Fruit fly (Drosophila melanogaster) whole organism, embryonic: Measurements from ENCODE around the gene CG6356.

Experiments
- B-H2 ChIP-seq: fragments of 200-800 bp; sonication (Bioruptor generic); optimal IDR thresholded peaks from 2 replicates; lab custom pipeline; 2018; ENCODE audit warnings: missing biosample characterization, mild to moderate bottlenecking, missing genetic modification characterization
- CG11085 ChIP-seq: fragments of 200-800 bp; sonication (Bioruptor generic); IDR thresholded peaks from 2 replicates; pipeline ENCODE4 v1.3.6; 2022; ENCODE audit warnings: missing biosample characterization, missing genetic modification characterization
- CG11723 ChIP-seq: fragments of 200-800 bp; sonication (Bioruptor generic); optimal IDR thresholded peaks from 2 replicates; lab custom pipeline; 2017; ENCODE audit warnings: missing biosample characterization, mild to moderate bottlenecking, missing genetic modification characterization
- CG13296 ChIP-seq: fragments of 200-800 bp; sonication (Bioruptor generic); optimal IDR thresholded peaks from 3 replicates; lab custom pipeline; 2018; ENCODE audit warnings: missing biosample characterization, mild to moderate bottlenecking, missing genetic modification characterization
- CG14965 ChIP-seq: fragments of 200-800 bp; sonication (Bioruptor generic); optimal IDR thresholded peaks from 2 replicates; lab custom pipeline; 2016; ENCODE audit warnings: missing biosample characterization, missing genetic modification characterization, borderline replicate concordance
- CG17802 ChIP-seq: fragments of 200-800 bp; sonication (Bioruptor generic); optimal IDR thresholded peaks from 2 replicates; lab custom pipeline; 2018; ENCODE audit warnings: missing biosample characterization, mild to moderate bottlenecking, missing genetic modification characterization, moderate library complexity
- CG18262 ChIP-seq: fragments of 200-800 bp; optimal IDR thresholded peaks from 3 replicates; lab custom pipeline; 2019; ENCODE audit warnings: missing biosample characterization, mild to moderate bottlenecking, missing genetic modification characterization, moderate library complexity
- CG2202 ChIP-seq: fragments of 200-800 bp; sonication (Bioruptor generic); optimal IDR thresholded peaks from 2 replicates; lab custom pipeline; 2018; ENCODE audit warnings: missing biosample characterization, mild to moderate bottlenecking, missing genetic modification characterization
- CG5953 ChIP-seq: fragments of 200-800 bp; sonication (Bioruptor generic); IDR thresholded peaks from 2 replicates; pipeline ENCODE4 v1.3.6; 2022; ENCODE audit warnings: missing biosample characterization, missing genetic modification characterization
- CG7357 ChIP-seq: fragments of 200-800 bp; sonication (Bioruptor generic); IDR thresholded peaks from 3 replicates; pipeline ENCODE4 v1.3.6; 2022; ENCODE audit warnings: missing biosample characterization, missing genetic modification characterization
- CG8281 ChIP-seq: fragments of 200-800 bp; sonication (Bioruptor generic); optimal IDR thresholded peaks from 2 replicates; lab custom pipeline; 2018; ENCODE audit warnings: missing biosample characterization, mild to moderate bottlenecking, missing genetic modification characterization, moderate library complexity
- CHES-1-like ChIP-seq: fragments of 200-800 bp; sonication (Bioruptor generic); optimal IDR thresholded peaks from 2 replicates; lab custom pipeline; 2016; ENCODE audit warnings: missing biosample characterization, missing genetic modification characterization
- D19B ChIP-seq: fragments of 200-800 bp; sonication (Bioruptor generic); optimal IDR thresholded peaks from 2 replicates; lab custom pipeline; 2017; ENCODE audit warnings: missing biosample characterization, mild to moderate bottlenecking, missing genetic modification characterization
- Deaf1 ChIP-seq: fragments of 200-800 bp; optimal IDR thresholded peaks from 3 replicates; lab custom pipeline; 2019; ENCODE audit warnings: missing biosample characterization, mild to moderate bottlenecking, missing genetic modification characterization, moderate library complexity
- Dip3 ChIP-seq: fragments of 200-800 bp; sonication (Bioruptor generic); optimal IDR thresholded peaks from 3 replicates; lab custom pipeline; 2016; ENCODE audit warnings: missing biosample characterization, missing genetic modification characterization
- Doc3 ChIP-seq: fragments of 200-800 bp; sonication (Bioruptor generic); IDR thresholded peaks from 3 replicates; pipeline ENCODE4 v1.3.6; 2022; ENCODE audit warnings: missing biosample characterization, missing genetic modification characterization; ENCODE audit not compliant: partially characterized antibody
- E2f1 ChIP-seq: fragments of 200-800 bp; sonication (Bioruptor generic); IDR thresholded peaks from 2 replicates; pipeline ENCODE4 v1.3.6; 2022; ENCODE audit warnings: missing biosample characterization, missing genetic modification characterization
- ERR ChIP-seq: fragments of 200-800 bp; sonication (Bioruptor generic); optimal IDR thresholded peaks from 2 replicates; lab custom pipeline; 2016; ENCODE audit warnings: missing biosample characterization, missing genetic modification characterization
- Ets65A ChIP-seq: fragments of 200-800 bp; sonication (Bioruptor generic); peaks from one replicate; lab custom pipeline; 2016; ENCODE audit warnings: missing biosample characterization, missing genetic modification characterization
- Fer1 ChIP-seq: fragments of 200-800 bp; sonication (Bioruptor generic); optimal IDR thresholded peaks from 2 replicates; lab custom pipeline; 2017; ENCODE audit warnings: missing biosample characterization, mild to moderate bottlenecking, missing genetic modification characterization
- GATAe ChIP-seq: fragments of 200-800 bp; sonication (Bioruptor generic); conservative IDR thresholded peaks from 2 replicates; pipeline ENCODE4 v1.3.6; 2022; ENCODE audit warnings: missing biosample characterization, missing genetic modification characterization
- Hsf ChIP-seq: fragments of 200-800 bp; sonication (Bioruptor generic); optimal IDR thresholded peaks from 3 replicates; lab custom pipeline; 2016; ENCODE audit warnings: missing biosample characterization, missing genetic modification characterization
- Lpt ChIP-seq: fragments of >200 bp; optimal IDR thresholded peaks from 2 replicates; lab custom pipeline; 2018; ENCODE audit warnings: missing biosample characterization, missing genetic modification characterization
- Meics ChIP-seq: fragments of 200-800 bp; sonication (Bioruptor generic); optimal IDR thresholded peaks from 2 replicates; lab custom pipeline; 2017; ENCODE audit warnings: missing biosample characterization, mild to moderate bottlenecking, missing genetic modification characterization
- Mrtf ChIP-seq: fragments of 200-800 bp; sonication (Bioruptor generic); IDR thresholded peaks from 3 replicates; pipeline ENCODE4 v1.3.6; 2022; ENCODE audit warnings: missing biosample characterization, missing genetic modification characterization
- PHDP ChIP-seq: fragments of 200-800 bp; sonication (Bioruptor generic); optimal IDR thresholded peaks from 3 replicates; lab custom pipeline; 2018; ENCODE audit warnings: missing biosample characterization, mild to moderate bottlenecking, missing genetic modification characterization, moderate library complexity
- Scr ChIP-seq: fragments of 200-800 bp; sonication (Bioruptor generic); IDR thresholded peaks from 2 replicates; pipeline ENCODE4 v1.3.6; 2022; ENCODE audit warnings: missing biosample characterization, missing genetic modification characterization; ENCODE audit not compliant: partially characterized antibody
- Sin3A ChIP-seq: fragments of >200 bp; optimal IDR thresholded peaks from 2 replicates; lab custom pipeline; 2018
- Sry-β ChIP-seq: fragments of 200-800 bp; sonication (Bioruptor generic); optimal IDR thresholded peaks from 2 replicates; lab custom pipeline; 2018; ENCODE audit warnings: missing biosample characterization, mild to moderate bottlenecking, missing genetic modification characterization, moderate library complexity
- YL-1 ChIP-seq: fragments of 200-800 bp; sonication (Bioruptor generic); optimal IDR thresholded peaks from 3 replicates; lab custom pipeline; 2017; ENCODE audit warnings: missing biosample characterization, mild to moderate bottlenecking, missing genetic modification characterization
- br ChIP-seq: fragments of >200 bp; optimal IDR thresholded peaks from 2 replicates; lab custom pipeline; 2017
- cad ChIP-seq: fragments of >200 bp; optimal IDR thresholded peaks from 2 replicates; lab custom pipeline; 2017; ENCODE audit warnings: missing biosample characterization, missing genetic modification characterization
- caup ChIP-seq: fragments of 200-800 bp; sonication (Bioruptor generic); optimal IDR thresholded peaks from 3 replicates; lab custom pipeline; 2017; ENCODE audit warnings: missing biosample characterization, mild to moderate bottlenecking, missing genetic modification characterization, moderate library complexity; ENCODE audit not compliant: severe bottlenecking
- cg ChIP-seq: fragments of 200-800 bp; sonication (Bioruptor generic); optimal IDR thresholded peaks from 3 replicates; lab custom pipeline; 2019; ENCODE audit warnings: missing biosample characterization, mild to moderate bottlenecking, missing genetic modification characterization, moderate library complexity
- disco-r ChIP-seq: fragments of 200-800 bp; sonication (Bioruptor generic); optimal IDR thresholded peaks from 2 replicates; lab custom pipeline; 2016; ENCODE audit warnings: missing biosample characterization, missing genetic modification characterization
- ewg ChIP-seq: fragments of 200-800 bp; sonication (Bioruptor generic); optimal IDR thresholded peaks from 3 replicates; lab custom pipeline; 2017; ENCODE audit warnings: mild to moderate bottlenecking, missing biosample characterization, missing genetic modification reagents, missing genetic modification characterization
- eyg ChIP-seq: fragments of 200-800 bp; sonication (Bioruptor generic); optimal IDR thresholded peaks from 3 replicates; lab custom pipeline; 2016; ENCODE audit warnings: missing biosample characterization, missing genetic modification characterization
- fd102C ChIP-seq: fragments of 200-800 bp; sonication (Bioruptor generic); optimal IDR thresholded peaks from 2 replicates; lab custom pipeline; 2018; ENCODE audit warnings: missing biosample characterization, mild to moderate bottlenecking, missing genetic modification characterization, moderate library complexity
- gcm ChIP-seq: fragments of 200-800 bp; sonication (Bioruptor generic); optimal IDR thresholded peaks from 2 replicates; lab custom pipeline; 2019; ENCODE audit warnings: missing biosample characterization, mild to moderate bottlenecking, missing genetic modification characterization, moderate library complexity
- inv ChIP-seq: fragments of 200-800 bp; sonication (Bioruptor generic); IDR thresholded peaks from 2 replicates; pipeline ENCODE4 v1.3.6; 2022; ENCODE audit warnings: missing biosample characterization, missing genetic modification characterization; ENCODE audit not compliant: partially characterized antibody
- ken ChIP-seq: fragments of 200-800 bp; sonication (Bioruptor generic); IDR thresholded peaks from 3 replicates; pipeline ENCODE4 v1.3.6; 2022; ENCODE audit warnings: missing biosample characterization, missing genetic modification characterization
- lbe ChIP-seq: fragments of 200-800 bp; sonication (Bioruptor generic); optimal IDR thresholded peaks from 2 replicates; lab custom pipeline; 2016; ENCODE audit warnings: missing biosample characterization, mild to moderate bottlenecking, missing genetic modification characterization
- pros ChIP-seq: fragments of 200-800 bp; sonication (Bioruptor generic); optimal IDR thresholded peaks from 3 replicates; lab custom pipeline; 2019; ENCODE audit warnings: missing biosample characterization, mild to moderate bottlenecking, missing genetic modification characterization, moderate library complexity
- sd ChIP-seq: fragments of 200-800 bp; sonication (Bioruptor generic); optimal IDR thresholded peaks from 3 replicates; lab custom pipeline; 2018; ENCODE audit warnings: missing biosample characterization, mild to moderate bottlenecking, missing genetic modification characterization, moderate library complexity
- sens ChIP-seq: fragments of 200-800 bp; sonication (Bioruptor generic); peaks from one replicate; lab custom pipeline; 2016; ENCODE audit warnings: missing biosample characterization, missing genetic modification characterization
- sna ChIP-seq: fragments of 200-800 bp; sonication (Bioruptor generic); IDR thresholded peaks from 2 replicates; pipeline ENCODE4 v1.3.6; 2022; ENCODE audit warnings: missing biosample characterization, missing genetic modification characterization; ENCODE audit not compliant: partially characterized antibody
- tio ChIP-seq: fragments of 200-800 bp; sonication (Bioruptor generic); optimal IDR thresholded peaks from 2 replicates; lab custom pipeline; 2017; ENCODE audit warnings: missing biosample characterization, missing genetic modification characterization, inconsistent platforms
- tx ChIP-seq: fragments of 200-800 bp; sonication (Bioruptor generic); optimal IDR thresholded peaks from 2 replicates; lab custom pipeline; 2016; ENCODE audit warnings: missing biosample characterization, missing genetic modification characterization
- vvl ChIP-seq: fragments of 200-800 bp; sonication (Bioruptor generic); IDR thresholded peaks from 2 replicates; pipeline ENCODE4 v1.3.6; 2022; ENCODE audit warnings: missing biosample characterization, missing genetic modification characterization
- zen ChIP-seq: fragments of 200-800 bp; sonication (Bioruptor generic); optimal IDR thresholded peaks from 3 replicates; lab custom pipeline; 2018; ENCODE audit warnings: missing biosample characterization, mild to moderate bottlenecking, missing genetic modification characterization, moderate library complexity

Gene CG6356

dm6 chr3R:24259278-24260040 is 24.3 kb upstream of the CG6356 start (continued):
- peak; percentile 47 for TF ChIP-seq YL-1
- peak; percentile 98 for TF ChIP-seq sens (GFP tag; lab: Kevin White, UChicago)
- peak; percentile 84 for TF ChIP-seq tio
- TF ChIP-seq Meics (GFP tag; lab: Kevin White, UChicago) = peak; percentile 94
- TF ChIP-seq Scr (GFP tag; lab: Robert Waterston, UW) = no peak
- TF ChIP-seq Sin3A (lab: Kevin White, UChicago) = no peak
- peak; percentile 89 for TF ChIP-seq CHES-1-like
- TF ChIP-seq CG2202 (tag; lab: Kevin White, UChicago) = peak; percentile 60
- TF ChIP-seq fd102C (GFP tag; lab: Kevin White, UChicago) = peak; percentile 86
- peak; percentile 78 for TF ChIP-seq CG17802 (tag; lab: Kevin White, UChicago)
- no peak for TF ChIP-seq br (lab: Kevin White, UChicago)
- peak; percentile 77 for TF ChIP-seq gcm (GFP tag; lab: Kevin White, UChicago)
- peak; percentile 76 for TF ChIP-seq D19B
- peak; percentile 86 for TF ChIP-seq GATAe (GFP tag; lab: Robert Waterston, UW)
- peak; percentile 89 for TF ChIP-seq ERR (GFP tag; lab: Kevin White, UChicago)
- TF ChIP-seq CG8281 (tag; lab: Kevin White, UChicago) = peak; percentile 99
- TF ChIP-seq caup (GFP tag; lab: Kevin White, UChicago) = peak; percentile 87
- TF ChIP-seq eyg (GFP tag; lab: Kevin White, UChicago) = peak; percentile 69
- peak; percentile 37 for TF ChIP-seq Sry-β (GFP tag; lab: Kevin White, UChicago)
- TF ChIP-seq inv (GFP tag; lab: Robert Waterston, UW) = no peak
- TF ChIP-seq ewg = peak; percentile 82
- peak; percentile 73 for TF ChIP-seq CG7357
- no peak for TF ChIP-seq sna
- peak; percentile 85 for TF ChIP-seq E2f1 (GFP tag; lab: Robert Waterston, UW)
- TF ChIP-seq vvl (GFP tag; lab: Robert Waterston, UW) = peak; percentile 94
- peak; percentile 77 for TF ChIP-seq zen (tag; lab: Kevin White, UChicago)
- TF ChIP-seq PHDP (tag; lab: Kevin White, UChicago) = peak; percentile 88
- peak; percentile 89 for TF ChIP-seq Fer1
- TF ChIP-seq B-H2 = no peak
- no peak for TF ChIP-seq Lpt
- TF ChIP-seq Doc3 (GFP tag; lab: Robert Waterston, UW) = no peak
- peak; percentile 95 for TF ChIP-seq Dip3 (GFP tag; lab: Kevin White, UChicago)
- TF ChIP-seq sd = peak; percentile 56
- TF ChIP-seq pros = peak; percentile 53
- TF ChIP-seq CG11085 (GFP tag; lab: Robert Waterston, UW) = peak; percentile 77
- TF ChIP-seq Mrtf = peak; percentile 88
- peak; percentile 39 for TF ChIP-seq Deaf1
- peak; percentile 80 for TF ChIP-seq CG5953 (GFP tag; lab: Robert Waterston, UW)
- TF ChIP-seq Hsf (GFP tag; lab: Kevin White, UChicago) = peak; percentile 92
- TF ChIP-seq CG11723 (GFP tag; lab: Kevin White, UChicago) = peak; percentile 84
- TF ChIP-seq CG14965 (GFP tag; lab: Kevin White, UChicago) = no peak
- TF ChIP-seq CG18262 (tag; lab: Kevin White, UChicago) = peak; percentile 91
- peak; percentile 88 for TF ChIP-seq tx
- peak; percentile 83 for TF ChIP-seq lbe (GFP tag; lab: Kevin White, UChicago)
- no peak for TF ChIP-seq cg (GFP tag; lab: Kevin White, UChicago)
- peak; percentile 81 for TF ChIP-seq CG13296 (GFP tag; lab: Kevin White, UChicago)
- peak; percentile 66 for TF ChIP-seq ken (GFP tag; lab: Robert Waterston, UW)
- TF ChIP-seq Ets65A = no peak
- peak; percentile 91 for TF ChIP-seq cad (GFP tag; lab: Kevin White, UChicago)
- peak; percentile 81 for TF ChIP-seq disco-r
